Worm (Caenorhabditis elegans): ENCODE results near the gene clec-138.

Gene clec-138

DNA sequence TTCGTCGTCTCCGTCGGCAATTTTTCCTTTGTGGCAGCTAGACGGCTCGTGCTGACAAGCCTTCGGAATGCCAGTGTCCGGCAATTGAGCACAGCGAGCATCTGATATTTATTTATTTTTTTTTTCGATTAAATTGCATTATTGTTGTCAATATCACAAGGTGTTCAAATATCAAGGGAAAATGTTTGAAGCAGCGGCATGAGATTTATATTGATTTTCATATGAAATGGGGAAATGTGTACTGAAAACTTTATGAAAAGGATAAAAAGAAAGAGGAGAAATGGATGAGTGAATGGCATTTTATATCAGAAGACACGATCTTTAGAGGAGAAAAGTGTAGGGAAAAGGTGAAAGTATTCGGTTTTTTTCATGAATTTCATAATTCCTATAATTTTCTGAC, 17.1 kb downstream of the clec-138 start, which contains the start of gene coa-3:
TSS of gene coa-3 (minus strand) at position 101 of the 400 bp plus-strand sequence.
- no peak for TF ChIP-seq aly-2 (tag; optimal IDR thresholded peaks at IDR 0.05)
- no peak for TF ChIP-seq jun-1 (tag; optimal IDR thresholded peaks at IDR 0.05)
- TF ChIP-seq zag-1 (tag; optimal IDR thresholded peaks at IDR 0.05) = no peak
- TF ChIP-seq ama-1 (optimal IDR thresholded peaks at IDR 0.05) = no peak
- TF ChIP-seq nhr-76 (tag; optimal IDR thresholded peaks at IDR 0.05) = no peak
- TF ChIP-seq elt-2 (tag; optimal IDR thresholded peaks at IDR 0.05) = no peak
- TF ChIP-seq sea-2 (GFP tag; optimal IDR thresholded peaks at IDR 0.05) = no peak
- TF ChIP-seq ceh-28 (tag; optimal IDR thresholded peaks at IDR 0.05) = no peak
- no peak for TF ChIP-seq nhr-77 (tag; optimal IDR thresholded peaks at IDR 0.05)
- no peak for TF ChIP-seq ceh-82 (tag; optimal IDR thresholded peaks at IDR 0.05)
- TF ChIP-seq nhr-43 (tag; optimal IDR thresholded peaks at IDR 0.05; ENCODE audit: poor library complexity, severe bottlenecking) = no peak
- no peak for TF ChIP-seq pha-4 (tag; optimal IDR thresholded peaks at IDR 0.05)
- no peak for TF ChIP-seq nhr-237 (tag; optimal IDR thresholded peaks at IDR 0.05)

- no peak for TF ChIP-seq pqm-1 (tag; optimal IDR thresholded peaks at IDR 0.05)
- TF ChIP-seq nhr-76 (tag; optimal IDR thresholded peaks at IDR 0.05) = no peak
- TF ChIP-seq nhr-23 (tag; optimal IDR thresholded peaks at IDR 0.05) = no peak
- no peak for TF ChIP-seq ztf-4 (tag; optimal IDR thresholded peaks at IDR 0.05)
- no peak for TF ChIP-seq nhr-77 (tag; optimal IDR thresholded peaks at IDR 0.05)
- TF ChIP-seq R02D3.7 (tag; optimal IDR thresholded peaks at IDR 0.05) = no peak
- TF ChIP-seq ztf-11 (tag; optimal IDR thresholded peaks at IDR 0.05) = no peak
- no peak for TF ChIP-seq fos-1 (tag; optimal IDR thresholded peaks at IDR 0.05)
- TF ChIP-seq hmg-11 (tag; optimal IDR thresholded peaks at IDR 0.05) = no peak
- no peak for TF ChIP-seq skn-1 (tag; optimal IDR thresholded peaks at IDR 0.05)
- no peak for TF ChIP-seq jun-1 (tag; optimal IDR thresholded peaks at IDR 0.05)
- TF ChIP-seq elt-1 (tag; optimal IDR thresholded peaks at IDR 0.05) = no peak
- no peak for TF ChIP-seq fkh-10 (GFP tag; optimal IDR thresholded peaks at IDR 0.05)
- no peak for TF ChIP-seq pha-4 (tag; optimal IDR thresholded peaks at IDR 0.05)
- TF ChIP-seq nhr-12 (tag; optimal IDR thresholded peaks at IDR 0.05) = no peak
- no peak for TF ChIP-seq ceh-16 (tag; optimal IDR thresholded peaks at IDR 0.05)
- no peak for TF ChIP-seq nhr-43 (tag; optimal IDR thresholded peaks at IDR 0.05; ENCODE audit: poor library complexity, severe bottlenecking)
These were observed 18.3 kb downstream of the clec-138 start, which contains the start of gene ipla-1 for ce11 chrII:4601256-4601655. ipla-1 (minus strand) TSS chrII:4601356.

DNA sequence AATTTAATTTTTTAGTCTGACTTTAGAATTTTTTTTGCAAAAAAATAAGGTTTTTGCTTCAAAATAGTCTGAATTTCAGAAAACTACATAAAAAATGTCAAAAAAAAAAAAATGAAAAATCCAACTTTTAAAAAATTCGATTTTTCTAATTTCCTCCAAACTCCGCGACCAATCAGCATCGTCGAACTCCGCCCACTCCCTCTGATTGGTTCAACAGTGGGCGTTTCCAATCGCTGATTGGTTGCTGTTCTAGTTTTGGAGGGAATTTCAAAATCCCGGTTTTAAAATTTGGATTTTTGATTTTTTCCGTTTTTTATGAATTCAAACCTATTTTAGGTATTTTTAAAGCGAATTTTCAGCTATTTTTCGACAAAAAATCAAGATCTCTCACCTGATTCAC, 18.8 kb downstream of the clec-138 start:
- TF ChIP-seq ama-1 (optimal IDR thresholded peaks at IDR 0.05) (no peak), nfya-1 (tag; optimal IDR thresholded peaks at IDR 0.05; ENCODE audit: insufficient read depth) (peak; percentile 88)

DNA sequence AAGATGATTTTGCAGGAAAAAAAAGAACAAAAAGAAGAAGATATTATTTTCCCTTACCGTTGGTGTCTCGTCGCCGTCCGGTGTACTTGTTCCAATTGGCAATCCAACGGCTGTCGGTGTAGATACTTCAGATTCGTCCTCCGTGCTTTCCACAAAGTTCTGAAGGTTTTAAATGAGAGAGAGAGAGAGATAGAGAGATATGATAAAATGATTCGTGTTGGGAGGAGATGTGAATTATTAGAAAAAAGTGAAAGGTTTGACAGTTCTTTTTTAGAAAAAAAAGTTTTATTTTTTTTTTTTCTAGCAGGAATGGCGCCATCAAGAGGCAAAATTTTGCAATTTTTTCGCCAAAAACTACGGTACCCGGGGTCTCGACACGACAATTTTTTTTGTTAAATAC, 19.3 kb downstream of the clec-138 start:
- no peak for TF ChIP-seq nhr-76 (tag; optimal IDR thresholded peaks at IDR 0.05)
- no peak for TF ChIP-seq lin-15B (tag; optimal IDR thresholded peaks at IDR 0.05)
- no peak for TF ChIP-seq aly-2 (tag; optimal IDR thresholded peaks at IDR 0.05)
- no peak for TF ChIP-seq nhr-237 (tag; optimal IDR thresholded peaks at IDR 0.05)
- no peak for TF ChIP-seq hmg-11 (tag; optimal IDR thresholded peaks at IDR 0.05)
- no peak for TF ChIP-seq eor-1 (tag; optimal IDR thresholded peaks at IDR 0.05)
- TF ChIP-seq nhr-12 (tag; optimal IDR thresholded peaks at IDR 0.05) = no peak
- no peak for TF ChIP-seq daf-12 (tag; optimal IDR thresholded peaks at IDR 0.05)
- no peak for TF ChIP-seq nfya-1 (tag; optimal IDR thresholded peaks at IDR 0.05; ENCODE audit: insufficient read depth)
- TF ChIP-seq nhr-67 (tag; optimal IDR thresholded peaks at IDR 0.05) = no peak
- TF ChIP-seq ZK546.5 (tag; optimal IDR thresholded peaks at IDR 0.05) = no peak
- TF ChIP-seq elt-1 (tag; optimal IDR thresholded peaks at IDR 0.05) = no peak
- no peak for TF ChIP-seq mml-1 (tag; optimal IDR thresholded peaks at IDR 0.05)
- TF ChIP-seq elt-3 (tag; optimal IDR thresholded peaks at IDR 0.05) = no peak
- TF ChIP-seq ztf-4 (tag; optimal IDR thresholded peaks at IDR 0.05) = no peak
- TF ChIP-seq sea-2 (GFP tag; optimal IDR thresholded peaks at IDR 0.05) = no peak
- TF ChIP-seq nhr-11 (tag; optimal IDR thresholded peaks at IDR 0.05) = no peak
- no peak for TF ChIP-seq jun-1 (tag; optimal IDR thresholded peaks at IDR 0.05)

- TF ChIP-seq pqm-1 (tag; optimal IDR thresholded peaks at IDR 0.05) (peak; percentile 28), lin-15B (tag; optimal IDR thresholded peaks at IDR 0.05) (no peak)
These were observed 19.8 kb downstream of the clec-138 start for ce11 chrII:4599838-4600237.
